Worm (Caenorhabditis elegans): ENCODE results near the gene lgc-38.
A peak's percentile ranks its signal among the peaks of the same experiment; 100 is the strongest.

Gene lgc-38

ce11 chrIII:6988060-6988459 is 20.9 kb upstream of the lgc-38 start (continued):
- TF ChIP-seq dve-1 (tag; optimal IDR thresholded peaks at IDR 0.05; ENCODE audit: insufficient read depth) (peak; percentile 3), daf-16 (GFP tag; optimal IDR thresholded peaks at IDR 0.05) (peak in 1 of 2 experiments; percentile 91), daf-16 (tag; optimal IDR thresholded peaks at IDR 0.05) (no peak), hif-1 (tag; optimal IDR thresholded peaks at IDR 0.05) (peak in 1 of 2 experiments; percentile 8), nhr-41 (GFP tag; IDR thresholded peaks at IDR 0.05) (no peak), duxl-1 (tag; optimal IDR thresholded peaks at IDR 0.05; ENCODE audit: poor library complexity) (no peak), madf-9 (GFP tag; conservative IDR thresholded peaks at IDR 0.05) (no peak), spr-1 (tag; optimal IDR thresholded peaks at IDR 0.05) (no peak), cey-2 (tag; optimal IDR thresholded peaks at IDR 0.05; ENCODE audit: borderline replicate concordance, insufficient read depth) (no peak), zfp-3 (GFP tag; conservative IDR thresholded peaks at IDR 0.05) (no peak), ceh-82 (tag; optimal IDR thresholded peaks at IDR 0.05) (no peak), lin-15B (tag; optimal IDR thresholded peaks at IDR 0.05) (no peak), ZK546.5 (tag; optimal IDR thresholded peaks at IDR 0.05) (no peak), ctbp-1 (GFP tag; IDR thresholded peaks at IDR 0.05) (no peak), daf-12 (tag; optimal IDR thresholded peaks at IDR 0.05) (no peak), lin-1 (GFP tag; IDR thresholded peaks at IDR 0.05) (no peak), nhr-28 (tag; optimal IDR thresholded peaks at IDR 0.05) (no peak), ceh-20 (GFP tag; IDR thresholded peaks at IDR 0.05) (peak; percentile 72; the same call in 1 of the 2 replicates), nhr-11 (tag; optimal IDR thresholded peaks at IDR 0.05) (peak; percentile 80)

- TF ChIP-seq unc-39 (tag; optimal IDR thresholded peaks at IDR 0.05): no peak
- TF ChIP-seq nhr-48 (tag; optimal IDR thresholded peaks at IDR 0.05): no peak
- no peak for TF ChIP-seq aly-2 (tag; optimal IDR thresholded peaks at IDR 0.05)
- TF ChIP-seq zip-11 (GFP tag; IDR thresholded peaks at IDR 0.05): no peak
- TF ChIP-seq hlh-30 (tag; optimal IDR thresholded peaks at IDR 0.05; ENCODE audit: insufficient read depth): no peak
- TF ChIP-seq D1046.2 (GFP tag; IDR thresholded peaks at IDR 0.05): no peak
- TF ChIP-seq lin-13 (GFP tag; optimal IDR thresholded peaks at IDR 0.05): no peak
- TF ChIP-seq ceh-62 (tag; optimal IDR thresholded peaks at IDR 0.05): no peak
- TF ChIP-seq mxl-3 (GFP tag; optimal IDR thresholded peaks at IDR 0.05): no peak
- TF ChIP-seq ceh-28 (tag; optimal IDR thresholded peaks at IDR 0.05): no peak
- no peak for TF ChIP-seq nhr-102 (tag; optimal IDR thresholded peaks at IDR 0.05)
- no peak for TF ChIP-seq spr-1 (tag; optimal IDR thresholded peaks at IDR 0.05)
- TF ChIP-seq saeg-2 (GFP tag; IDR thresholded peaks at IDR 0.05): no peak
- no peak for TF ChIP-seq rbr-2 (tag; optimal IDR thresholded peaks at IDR 0.05)
- peak; percentile 70 for TF ChIP-seq dve-1 (tag; optimal IDR thresholded peaks at IDR 0.05; ENCODE audit: insufficient read depth)
- TF ChIP-seq F37D6.2 (tag; optimal IDR thresholded peaks at IDR 0.05): no peak
- no peak for TF ChIP-seq Y48G9A.11 (GFP tag; IDR thresholded peaks at IDR 0.05)
- no peak for TF ChIP-seq ceh-20 (GFP tag; IDR thresholded peaks at IDR 0.05)
- TF ChIP-seq ama-1 (optimal IDR thresholded peaks at IDR 0.05): no peak
- no peak for TF ChIP-seq nhr-41 (GFP tag; IDR thresholded peaks at IDR 0.05)
- TF ChIP-seq dpl-1 (GFP tag; optimal IDR thresholded peaks at IDR 0.05): no peak
- TF ChIP-seq snpc-4 (tag; optimal IDR thresholded peaks at IDR 0.05): no peak
- no peak for TF ChIP-seq ZK337.2 (GFP tag; IDR thresholded peaks at IDR 0.05)
- TF ChIP-seq madf-5 (GFP tag; IDR thresholded peaks at IDR 0.05): no peak
- peak; percentile 28 for TF ChIP-seq mep-1 (tag; optimal IDR thresholded peaks at IDR 0.05)
- TF ChIP-seq daf-16 (GFP tag; optimal IDR thresholded peaks at IDR 0.05): no peak
- TF ChIP-seq daf-16 (tag; optimal IDR thresholded peaks at IDR 0.05): peak; percentile 96
- TF ChIP-seq pha-4 (GFP tag; IDR thresholded peaks at IDR 0.05): no peak
- no peak for TF ChIP-seq pha-4 (tag; optimal IDR thresholded peaks at IDR 0.05)
- TF ChIP-seq php-3 (GFP tag; IDR thresholded peaks at IDR 0.05): 0 out of 2 replicates have a peak, but pooled peaks have one; percentile 37
- TF ChIP-seq lin-1 (GFP tag; IDR thresholded peaks at IDR 0.05): no peak
- 0 out of 2 replicates have a peak, but pooled peaks have one; percentile 8 for TF ChIP-seq dmd-6 (GFP tag; IDR thresholded peaks at IDR 0.05)
- TF ChIP-seq lim-7 (GFP tag; IDR thresholded peaks at IDR 0.05): no peak
- peak; percentile 6 for TF ChIP-seq ztf-7 (tag; optimal IDR thresholded peaks at IDR 0.05)
- no peak for TF ChIP-seq attf-4 (tag; optimal IDR thresholded peaks at IDR 0.05)
- TF ChIP-seq lsy-2 (tag; optimal IDR thresholded peaks at IDR 0.05): no peak
- TF ChIP-seq aha-1 (tag): peak; percentile 51
- no peak for TF ChIP-seq nhr-6 (tag; optimal IDR thresholded peaks at IDR 0.05)
- no peak for TF ChIP-seq cey-2 (tag; optimal IDR thresholded peaks at IDR 0.05; ENCODE audit: borderline replicate concordance, insufficient read depth)
- no peak for TF ChIP-seq zag-1 (tag; optimal IDR thresholded peaks at IDR 0.05)
Observed at ce11 chrIII:6989201-6989600, 19.7 kb upstream of the lgc-38 start.

All from whole organism, L4 larva.